Fruit fly (Drosophila melanogaster): ENCODE results near the gene brv1.

Gene brv1

dm6 chr3L:19516547-19516946 is 30.2 kb upstream of the brv1 start (continued):
- TF ChIP-seq Eip93F (GFP tag; optimal IDR thresholded peaks at IDR 0.05) (no peak), CG11762 (GFP tag; optimal IDR thresholded peaks at IDR 0.05; ENCODE audit: insufficient read depth) (peak; percentile 43), Sox15 (GFP tag; optimal IDR thresholded peaks at IDR 0.05) (peak; percentile 34), esn (GFP tag; optimal IDR thresholded peaks at IDR 0.05) (no peak), Blimp-1 (GFP tag; optimal IDR thresholded peaks at IDR 0.05) (no peak), pdm3 (GFP tag; optimal IDR thresholded peaks at IDR 0.05) (peak; percentile 60), CG15336 (GFP tag; IDR thresholded peaks at IDR 0.05) (no peak), Hr38 (GFP tag; optimal IDR thresholded peaks at IDR 0.05) (no peak), Ets21C (GFP tag; optimal IDR thresholded peaks at IDR 0.05) (peak; percentile 27), CG9139 (GFP tag; optimal IDR thresholded peaks at IDR 0.05) (no peak), Sox14 (GFP tag; optimal IDR thresholded peaks at IDR 0.05) (no peak), spab (GFP tag; optimal IDR thresholded peaks at IDR 0.05) (no peak), Lpt (GFP tag; optimal IDR thresholded peaks at IDR 0.05) (no peak), lz (GFP tag; optimal IDR thresholded peaks at IDR 0.05) (peak; percentile 76), CG11902 (GFP tag; optimal IDR thresholded peaks at IDR 0.05) (peak; percentile 63), OdsH (GFP tag; optimal IDR thresholded peaks at IDR 0.05) (peak; percentile 64), fd85E (GFP tag; optimal IDR thresholded peaks at IDR 0.05) (no peak), CG31627 (GFP tag; optimal IDR thresholded peaks at IDR 0.05) (peak; percentile 75), CG6276 (GFP tag; optimal IDR thresholded peaks at IDR 0.05) (no peak), CG10631 (GFP tag; optimal IDR thresholded peaks at IDR 0.05) (peak; percentile 56), cyc (GFP tag; optimal IDR thresholded peaks at IDR 0.05) (peak; percentile 82), topi (GFP tag; optimal IDR thresholded peaks at IDR 0.05) (peak; percentile 60), svp (GFP tag) (peak; percentile 64), Ets96B (tag; optimal IDR thresholded peaks at IDR 0.05) (no peak), CG8119 (GFP tag; IDR thresholded peaks at IDR 0.05) (no peak), ss (GFP tag; optimal IDR thresholded peaks at IDR 0.05) (no peak), Met (GFP tag; optimal IDR thresholded peaks at IDR 0.05) (peak; percentile 36), Smox (GFP tag; optimal IDR thresholded peaks at IDR 0.05) (peak; percentile 18), CG7368 (GFP tag; optimal IDR thresholded peaks at IDR 0.05) (peak; percentile 55), Sox102F (GFP tag; optimal IDR thresholded peaks at IDR 0.05) (no peak), Hr4 (GFP tag; optimal IDR thresholded peaks at IDR 0.05) (peak; percentile 10), CG4318 (GFP tag; optimal IDR thresholded peaks at IDR 0.05) (no peak), Hr39 (GFP tag; optimal IDR thresholded peaks at IDR 0.05) (peak; percentile 74), CG32006 (GFP tag; optimal IDR thresholded peaks at IDR 0.05) (no peak), Gug (GFP tag; IDR thresholded peaks at IDR 0.05) (no peak), CG6163 (GFP tag; IDR thresholded peaks at IDR 0.05) (peak; percentile 85), acj6 (GFP tag; optimal IDR thresholded peaks at IDR 0.05) (peak; percentile 40), dac (GFP tag; optimal IDR thresholded peaks at IDR 0.05) (peak; percentile 32)

- no peak for TF ChIP-seq CG6854 (GFP tag; optimal IDR thresholded peaks at IDR 0.05)
- no peak for TF ChIP-seq fd59A (GFP tag; optimal IDR thresholded peaks at IDR 0.05)
- TF ChIP-seq svp (GFP tag): peak; percentile 22
- no peak for TF ChIP-seq Hr38 (GFP tag; optimal IDR thresholded peaks at IDR 0.05)
These were observed 26.4 kb upstream of the brv1 start for dm6 chr3L:19512672-19513071.

- no peak for TF ChIP-seq achi (GFP tag; optimal IDR thresholded peaks at IDR 0.05)
- TF ChIP-seq fkh (GFP tag; optimal IDR thresholded peaks at IDR 0.05): peak; percentile 78
- peak; percentile 38 for TF ChIP-seq Eip78C (GFP tag)
- no peak for TF ChIP-seq CG10669 (GFP tag; optimal IDR thresholded peaks at IDR 0.05)
- no peak for TF ChIP-seq eg (GFP tag; IDR thresholded peaks at IDR 0.05)
- no peak for TF ChIP-seq dsx (GFP tag; optimal IDR thresholded peaks at IDR 0.05; ENCODE audit: poor library complexity, severe bottlenecking)
- no peak for TF ChIP-seq dac (GFP tag; optimal IDR thresholded peaks at IDR 0.05)
- TF ChIP-seq vri (GFP tag; optimal IDR thresholded peaks at IDR 0.05): peak; percentile 15
- TF ChIP-seq Eip93F (GFP tag; optimal IDR thresholded peaks at IDR 0.05): no peak
These were observed 18.4 kb upstream of the brv1 start for dm6 chr3L:19504719-19505118.
